Worm (Caenorhabditis elegans) whole organism, young adult: Measurements from ENCODE around the gene cht-2.

Experiments
- F49E8.2 ChIP-seq: sonication (generic microtip); optimal IDR thresholded peaks from 3 replicates; lab custom pipeline; 2017; ENCODE audit warnings: missing genetic modification characterization, mild to moderate bottlenecking, missing compliant biosample characterization, antibody characterized with exemption, moderate library complexity; ENCODE audit not compliant: insufficient read depth
- hsf-1 ChIP-seq: fragments of 200-800 bp; sonication (Bioruptor generic); IDR thresholded peaks from 2 replicates; pipeline ENCODE4 v1.3.6; 2022; ENCODE audit warnings: missing genetic modification reagents, missing genetic modification characterization, missing compliant biosample characterization

DNA sequence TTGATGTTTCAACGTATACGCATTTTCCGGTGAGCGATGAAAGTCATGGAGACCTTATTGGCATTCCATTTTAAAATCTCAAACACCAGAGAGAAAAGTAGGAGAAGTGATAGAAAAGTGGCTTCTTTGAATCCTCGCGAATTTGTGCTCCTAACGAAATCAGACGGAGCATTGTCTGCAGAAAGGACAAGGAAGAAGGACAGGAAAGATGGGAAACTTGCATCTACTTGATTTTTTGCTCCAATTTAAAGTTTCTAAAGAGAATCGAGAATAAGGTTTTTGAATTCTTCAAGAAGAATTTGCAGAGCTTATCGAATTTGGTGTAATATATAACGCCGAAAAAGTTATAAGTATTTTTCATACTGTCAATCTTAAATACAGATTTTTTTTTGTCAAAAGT is 30.4 kb downstream of the cht-2 start:
- TF ChIP-seq F49E8.2 (tag; lab: Kevin White, UChicago) (no peak), hsf-1 (GFP tag; lab: Robert Waterston, UW) (no peak)
